Fruit fly (Drosophila melanogaster) S2 (cell line): ENCODE data around the gene Akh.

Experiments
- CG8478 ChIP-seq: fragments of >200 bp; optimal IDR thresholded peaks from 2 replicates; lab custom pipeline; 2018
- CTCF ChIP-seq, 2 experiments: fragments of >200 bp; optimal IDR thresholded peaks; 2 replicates each; lab custom pipeline; 2018

Akh gene

DNA sequence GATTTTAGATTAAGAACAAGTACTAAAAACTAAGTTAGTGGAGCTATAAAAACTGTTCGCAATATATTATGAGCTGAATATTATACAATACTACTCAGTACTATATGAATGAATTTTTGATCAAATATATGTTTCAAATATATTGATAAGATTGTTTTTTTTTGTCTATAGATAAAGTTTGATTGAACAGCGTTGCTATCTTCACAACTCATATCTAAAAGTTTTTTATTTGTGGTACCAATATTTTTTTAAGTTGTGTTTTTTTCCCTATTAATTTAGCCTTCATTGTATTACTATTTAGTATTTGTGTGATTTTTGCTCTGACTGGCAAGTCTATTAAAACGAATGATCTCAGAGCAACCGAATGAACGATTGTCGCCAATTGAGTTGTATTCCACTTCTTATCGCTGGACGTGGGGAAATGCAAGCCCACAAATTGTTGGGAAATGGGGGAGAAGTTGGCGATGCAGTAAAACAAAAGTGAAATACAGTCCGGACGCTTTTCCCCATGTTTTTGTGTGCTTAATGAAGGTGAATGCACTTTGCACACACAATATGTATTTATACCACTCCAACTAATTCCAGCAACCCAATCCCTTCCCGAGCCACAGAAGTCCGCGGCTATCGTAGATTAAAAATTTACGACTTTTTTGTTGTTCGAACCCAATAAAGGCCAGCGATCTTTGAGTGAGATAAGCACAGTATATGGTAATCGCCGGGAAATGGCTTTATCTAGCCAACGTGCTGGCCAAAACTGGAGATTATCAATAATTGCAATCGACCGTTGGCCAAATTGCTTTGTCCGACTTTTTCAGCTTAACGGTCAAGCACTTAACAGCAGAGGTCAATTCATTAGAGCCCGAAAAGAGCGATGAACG, 24.5 kb upstream of the Akh start:
- no peak for TF ChIP-seq CTCF (optimal IDR thresholded peaks at IDR 0.05; lab: Kevin White, UChicago)
- TF ChIP-seq CG8478 (lab: Kevin White, UChicago) = no peak

DNA sequence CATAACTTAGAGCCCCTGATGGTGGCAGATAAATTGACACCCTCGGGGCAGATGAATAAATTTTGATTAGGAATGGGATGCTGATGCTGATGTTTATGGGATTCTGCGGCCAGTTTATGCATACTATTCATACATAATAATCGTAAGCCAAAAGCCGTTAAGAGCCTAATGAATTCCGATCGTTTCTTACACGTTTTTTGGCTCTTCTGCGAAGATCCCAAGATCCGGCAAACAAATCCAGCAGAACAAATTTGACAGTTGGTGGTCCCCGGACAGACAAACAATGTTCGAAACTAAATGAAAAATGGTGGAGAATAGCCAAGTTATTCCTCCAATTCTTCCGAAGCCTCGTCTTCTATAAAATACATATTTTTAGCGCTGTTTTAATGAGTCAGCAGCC, 23.8 kb upstream of the Akh start:
- TF ChIP-seq CTCF (optimal IDR thresholded peaks at IDR 0.05; lab: Kevin White, UChicago) (no peak), CG8478 (lab: Kevin White, UChicago) (no peak)

DNA sequence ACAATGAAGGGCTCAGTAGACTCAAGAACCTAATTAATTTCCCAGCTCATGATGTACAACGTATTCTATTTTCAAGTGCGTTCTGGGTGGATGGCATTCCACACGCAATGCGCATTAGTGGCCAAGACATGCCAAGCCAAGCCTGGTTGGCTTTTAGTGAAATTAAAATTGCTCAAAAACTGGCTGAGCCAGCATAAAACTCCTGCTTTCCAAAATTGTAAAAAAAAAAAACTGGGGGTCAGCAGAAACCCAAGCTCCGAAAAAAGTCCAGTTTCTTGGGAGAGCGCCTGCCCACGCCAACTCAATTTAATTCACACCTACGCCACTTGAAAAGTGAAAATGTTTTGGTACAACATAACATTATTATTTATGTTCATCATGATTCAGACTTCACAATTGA, 22.9 kb upstream of the Akh start:
- no peak for TF ChIP-seq CTCF (optimal IDR thresholded peaks at IDR 0.05; lab: Kevin White, UChicago)
- no peak for TF ChIP-seq CG8478 (lab: Kevin White, UChicago)

DNA sequence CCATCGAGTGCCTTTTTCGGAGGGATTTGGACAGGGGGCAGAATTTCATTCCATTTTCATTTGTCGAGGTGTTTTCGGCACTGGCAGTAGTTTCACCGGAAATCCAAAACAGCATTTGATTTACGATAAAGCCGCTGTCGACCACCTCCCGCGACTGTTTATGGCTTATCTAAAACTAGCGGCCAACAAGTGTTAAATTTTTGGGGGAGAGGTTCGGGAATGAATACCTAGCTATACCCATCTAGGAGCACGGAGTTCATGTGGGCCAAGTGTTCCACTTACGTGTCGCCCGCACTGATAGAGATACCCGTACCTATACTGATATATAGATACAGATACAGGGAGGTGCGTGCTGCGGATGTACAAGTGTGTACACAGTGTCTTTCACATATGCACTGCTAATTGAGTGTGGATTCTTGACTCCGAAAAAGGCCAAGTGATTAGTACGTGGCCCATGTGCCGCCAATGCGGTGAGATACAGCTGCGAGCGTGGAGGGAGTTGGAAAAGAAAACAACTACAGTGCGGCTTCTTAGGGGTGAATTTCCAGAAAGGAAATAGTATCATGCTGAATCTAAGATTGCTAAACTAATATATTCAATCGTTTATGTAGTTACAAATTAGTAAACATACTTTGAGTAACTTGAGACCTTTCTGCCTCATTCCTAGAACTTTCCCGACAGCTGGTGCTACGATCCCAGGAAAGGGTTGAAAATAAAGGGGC, 21.5 kb upstream of the Akh start:
- TF ChIP-seq CG8478 (lab: Kevin White, UChicago) = no peak
- TF ChIP-seq CTCF (optimal IDR thresholded peaks at IDR 0.05; lab: Kevin White, UChicago) = no peak

DNA sequence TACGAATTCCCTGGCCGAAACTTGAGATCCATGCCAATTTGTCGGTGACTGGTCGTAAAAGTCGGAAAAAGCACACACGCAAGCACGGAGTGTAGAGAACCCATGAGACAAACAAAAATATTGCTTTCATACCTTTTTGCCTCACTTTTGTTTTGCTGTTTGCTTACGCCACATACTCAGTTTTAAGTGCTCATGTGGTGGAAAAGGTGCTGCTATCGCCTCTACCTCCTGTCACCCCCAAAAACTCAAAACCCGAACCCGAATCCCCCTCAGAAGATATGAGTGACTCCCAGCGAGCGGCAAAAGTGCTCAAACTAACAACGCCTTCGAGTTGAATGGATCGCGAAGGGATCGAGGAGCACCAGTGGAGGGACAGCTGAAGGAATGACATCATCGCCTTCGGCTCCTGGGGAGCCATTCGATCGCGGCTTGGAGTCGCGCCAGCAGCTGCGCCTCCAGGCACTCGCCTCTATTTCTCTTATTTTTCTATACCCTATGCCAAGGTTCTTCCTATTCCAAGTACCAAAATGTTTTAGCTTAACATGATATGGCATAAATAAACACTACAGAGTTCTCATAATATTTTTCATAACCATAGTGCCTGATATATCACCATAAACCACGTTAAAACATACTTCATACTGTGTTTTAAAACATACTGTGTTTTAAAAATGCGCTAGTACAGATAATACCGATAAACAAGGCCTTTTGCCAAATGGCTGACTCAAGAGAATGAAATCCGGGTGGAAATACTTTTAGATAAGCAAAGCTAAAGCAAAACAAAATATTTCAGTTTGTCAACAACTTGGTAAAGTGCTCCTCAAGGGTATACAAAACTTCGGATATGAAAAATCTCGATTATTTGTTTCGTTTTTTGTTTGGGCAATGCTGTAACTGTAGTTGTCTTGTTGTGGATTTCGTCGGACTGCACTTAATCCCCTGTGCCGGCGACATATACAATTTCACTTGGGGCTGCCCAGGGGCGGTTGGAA, 20.6 kb upstream of the Akh start:
- no peak for TF ChIP-seq CG8478 (lab: Kevin White, UChicago)
- no peak for TF ChIP-seq CTCF (optimal IDR thresholded peaks at IDR 0.05; lab: Kevin White, UChicago)

DNA sequence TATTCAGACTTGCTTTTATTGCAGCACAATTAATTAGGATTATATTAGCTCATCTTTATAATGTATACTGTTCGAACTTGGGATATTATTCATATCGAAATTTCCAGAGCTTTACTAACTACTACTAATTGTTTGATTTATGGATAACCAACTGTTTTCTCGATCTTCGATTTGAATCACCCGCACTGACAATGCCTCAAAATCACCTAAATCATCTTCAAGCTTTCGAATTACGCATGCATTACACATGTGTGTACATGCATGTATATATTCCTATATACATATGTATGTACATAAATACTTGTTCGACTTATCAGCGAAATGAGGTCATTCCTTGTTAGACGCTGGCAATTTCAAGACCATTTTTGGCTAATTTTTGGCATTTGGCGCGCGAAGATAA, 19.7 kb upstream of the Akh start:
- TF ChIP-seq CTCF (optimal IDR thresholded peaks at IDR 0.05; lab: Kevin White, UChicago) = no peak

DNA sequence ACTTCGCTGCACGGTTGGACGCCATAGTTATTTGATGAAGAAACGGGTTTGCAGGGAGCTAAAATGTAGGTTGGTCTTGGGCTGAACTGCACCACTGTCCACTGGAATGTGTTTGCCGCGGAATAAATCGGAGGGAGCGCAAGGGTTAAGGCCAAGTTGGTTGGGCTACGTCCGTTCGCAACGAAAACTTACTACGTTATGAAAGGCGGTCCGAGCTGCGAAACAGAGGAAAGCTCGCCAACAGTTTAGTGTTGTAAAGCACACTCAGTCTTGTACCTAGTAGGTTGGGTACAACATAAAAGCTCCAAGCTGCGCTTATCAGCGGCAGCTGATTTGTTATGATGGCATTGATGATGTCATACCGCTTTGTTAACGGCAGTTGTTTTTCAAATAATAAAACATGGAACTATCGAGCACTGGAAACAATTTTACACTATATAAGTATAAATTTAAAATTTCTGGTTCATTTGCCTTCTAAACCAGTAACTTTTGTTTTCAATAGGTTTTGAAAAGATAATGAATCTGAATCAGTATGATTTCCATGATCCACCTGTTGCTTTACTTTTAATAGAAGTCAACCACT, 19.0 kb upstream of the Akh start, which contains the start of gene Chd64:
Gene Chd64 (minus strand): TSS at position 204 of the 583 bp plus-strand sequence.
- TF ChIP-seq CG8478 (lab: Kevin White, UChicago) (no peak), CTCF (optimal IDR thresholded peaks at IDR 0.05; lab: Kevin White, UChicago) (no peak)

DNA sequence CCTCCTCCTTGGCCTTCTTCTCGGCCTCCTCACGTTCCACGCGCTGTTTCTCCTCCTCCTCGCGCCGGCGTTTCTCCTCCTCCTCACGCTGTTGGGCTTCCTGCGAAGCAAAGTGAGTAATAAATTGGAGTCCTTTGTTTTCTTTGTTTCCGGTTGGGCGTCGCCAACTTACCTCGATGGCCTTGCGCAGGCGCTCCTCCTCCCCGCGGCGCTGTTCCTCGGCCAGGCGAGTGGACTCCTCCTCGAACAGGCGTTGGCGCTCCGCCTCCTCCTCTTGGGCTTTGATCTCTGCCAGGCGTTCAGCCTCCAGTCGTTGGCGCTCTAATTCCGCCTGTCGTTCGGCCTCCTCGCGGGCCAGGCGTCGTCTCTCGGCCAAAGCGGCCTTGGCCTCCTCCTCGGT, 15.6 kb upstream of the Akh start:
- TF ChIP-seq CG8478 (lab: Kevin White, UChicago) = no peak
- TF ChIP-seq CTCF (optimal IDR thresholded peaks at IDR 0.05; lab: Kevin White, UChicago) = no peak

DNA sequence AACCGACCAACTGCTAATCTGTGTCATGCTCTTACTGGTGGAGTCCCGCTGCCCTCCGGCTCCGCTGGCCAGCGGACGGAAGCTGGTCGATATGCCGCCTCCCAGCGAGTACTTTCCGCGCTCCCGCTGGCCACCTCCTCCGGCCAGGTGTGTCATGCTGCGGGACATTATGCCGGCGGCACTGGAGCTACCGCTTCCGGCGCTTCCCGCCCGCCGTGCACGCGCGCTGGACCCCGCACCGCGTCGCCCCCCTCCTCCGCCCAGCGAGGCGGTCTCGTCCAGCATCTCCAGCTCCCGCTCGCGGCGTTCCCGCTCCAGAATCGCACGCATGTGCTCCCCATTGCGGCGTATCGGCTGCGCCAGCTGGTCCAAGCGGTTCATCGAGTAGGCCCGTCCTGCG, 12.7 kb upstream of the Akh start:
- TF ChIP-seq CG8478 (lab: Kevin White, UChicago) (no peak), CTCF (optimal IDR thresholded peaks at IDR 0.05; lab: Kevin White, UChicago) (no peak)

DNA sequence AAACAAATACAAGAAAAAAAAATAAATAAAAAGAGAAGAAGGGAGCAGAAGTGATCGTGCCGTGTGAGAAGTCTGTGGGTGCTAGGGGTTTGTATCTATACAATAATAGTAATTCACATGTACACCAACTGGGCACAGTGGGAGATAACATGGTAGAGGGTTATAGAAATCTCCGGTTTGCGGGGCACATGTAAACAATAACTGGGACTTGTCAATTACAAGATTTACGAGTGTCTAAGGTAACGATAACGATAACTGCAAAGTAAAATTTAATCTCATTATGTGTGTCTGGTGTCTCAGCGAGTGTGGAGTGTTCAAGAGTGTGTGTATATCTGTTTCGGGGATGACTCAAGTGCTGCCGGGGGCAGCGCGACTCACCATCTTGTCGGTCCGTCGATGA, 10.5 kb upstream of the Akh start:
- TF ChIP-seq CG8478 (lab: Kevin White, UChicago) (no peak), CTCF (optimal IDR thresholded peaks at IDR 0.05; lab: Kevin White, UChicago) (no peak)

DNA sequence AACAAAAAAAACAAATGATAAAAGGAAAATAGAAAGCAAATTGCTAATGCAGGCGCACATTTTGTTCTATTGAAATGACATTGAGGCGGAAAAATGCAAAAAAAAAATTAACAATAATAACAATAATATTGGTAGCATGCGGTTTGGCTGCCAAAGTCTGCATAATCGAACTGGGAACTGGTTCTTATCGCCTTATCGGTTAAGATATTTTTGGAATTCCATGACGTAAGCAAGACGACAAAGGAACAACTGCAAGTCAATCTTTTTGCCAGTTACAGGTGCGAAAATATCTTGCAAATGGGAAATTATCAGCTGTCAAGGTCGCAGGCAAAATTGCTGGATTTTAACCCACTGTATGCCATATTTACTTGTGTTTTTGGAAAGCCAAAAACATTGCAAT, 8.7 kb upstream of the Akh start:
- TF ChIP-seq CG8478 (lab: Kevin White, UChicago) (no peak), CTCF (optimal IDR thresholded peaks at IDR 0.05; lab: Kevin White, UChicago) (no peak)

DNA sequence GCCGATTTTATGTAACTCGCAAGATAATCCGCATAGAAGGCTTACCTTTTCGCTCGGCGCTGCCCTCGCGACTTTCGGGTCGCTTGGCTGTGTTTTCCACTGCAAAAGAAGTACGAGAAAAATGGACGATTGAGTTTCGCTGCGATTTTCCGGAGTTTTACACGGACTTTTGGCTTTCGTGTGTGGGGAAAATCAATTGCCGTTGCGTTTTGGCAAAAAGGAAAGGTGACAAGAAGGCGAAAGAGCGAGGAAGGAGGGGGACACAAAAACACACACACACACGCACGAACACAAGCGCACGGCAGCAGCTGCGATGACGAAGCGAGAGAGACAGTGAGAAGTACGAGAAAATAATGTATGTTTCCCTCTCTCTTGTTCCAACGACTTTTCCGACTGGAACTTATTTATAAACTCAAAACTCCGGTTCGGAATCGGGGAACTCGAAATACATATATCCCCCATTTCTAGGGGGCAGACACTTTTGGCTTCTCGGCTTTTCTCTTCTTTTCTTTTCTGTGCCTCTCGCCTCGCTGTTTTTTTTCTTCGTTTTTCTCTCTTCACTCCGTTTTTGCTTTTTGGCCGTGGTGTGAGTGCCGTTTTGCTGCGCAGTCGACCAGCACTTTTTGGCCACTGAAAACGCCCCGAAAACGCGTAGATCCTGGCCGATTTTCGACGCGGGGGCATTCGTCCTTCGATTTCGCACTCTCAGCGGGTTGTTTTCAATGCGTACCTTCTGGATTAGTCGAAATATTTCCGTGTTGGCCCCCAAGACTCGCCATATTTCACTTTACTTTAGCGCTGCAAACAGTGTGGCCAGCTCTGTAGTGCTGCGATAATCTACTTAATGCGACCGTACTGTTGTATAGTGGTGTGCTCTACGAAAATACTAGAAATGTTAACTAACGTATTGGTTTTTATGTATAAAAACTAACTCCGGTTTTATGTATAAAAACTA, 7.3 kb upstream of the Akh start, which contains the start of gene ens:
Gene ens (minus strand): TSS at position 827 of the 955 bp plus-strand sequence.
- TF ChIP-seq CTCF (optimal IDR thresholded peaks at IDR 0.05; lab: Kevin White, UChicago) (peak in 1 of 2 experiments; percentile 18), CG8478 (lab: Kevin White, UChicago) (no peak)

DNA sequence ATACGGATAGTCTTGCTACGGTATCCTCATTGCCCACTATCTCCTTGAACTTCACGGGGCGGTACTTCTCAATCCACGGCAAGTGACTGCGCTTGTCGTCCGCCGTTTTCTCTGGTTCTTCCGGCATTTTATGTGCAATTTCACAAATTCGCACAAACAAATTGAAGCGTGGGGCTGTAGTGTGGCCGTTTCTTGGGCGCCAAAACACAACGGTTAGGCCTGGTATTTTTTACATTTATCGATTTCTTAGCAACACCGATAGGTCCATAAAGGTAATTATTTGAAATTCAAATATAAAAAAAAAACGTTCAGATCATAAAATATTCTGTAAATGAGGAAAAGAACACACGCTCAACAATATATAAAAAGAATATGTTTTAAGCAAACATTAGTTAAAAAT, 5.4 kb upstream of the Akh start, which contains the start of gene RfC4:
Gene RfC4 (minus strand): TSS at position 182 of the 400 bp plus-strand sequence.
- TF ChIP-seq CTCF (optimal IDR thresholded peaks at IDR 0.05; lab: Kevin White, UChicago) (peak in 1 of 2 experiments; percentile 1), CG8478 (lab: Kevin White, UChicago) (no peak)
